Worm (Caenorhabditis elegans) whole organism, young adult: ENCODE results near the gene gei-3.

Source experiments
- F22D6.2 ChIP-seq: sonication (generic microtip); optimal IDR thresholded peaks from 2 replicates; lab custom pipeline; 2016; ENCODE audit warnings: mild to moderate bottlenecking, missing genetic modification characterization, missing compliant biosample characterization
- F23B12.7 ChIP-seq: sonication (generic microtip); optimal IDR thresholded peaks from 2 replicates; lab custom pipeline; 2017; ENCODE audit warnings: missing genetic modification characterization, mild to moderate bottlenecking, missing compliant biosample characterization, antibody characterized with exemption, moderate library complexity; ENCODE audit not compliant: insufficient read depth
- F33H1.4 ChIP-seq: fragments of 200-800 bp; sonication (Bioruptor generic); IDR thresholded peaks from 2 replicates; pipeline ENCODE4 v1.3.6; 2022; ENCODE audit warnings: missing genetic modification reagents, missing genetic modification characterization, missing compliant biosample characterization
- F37B4.10 ChIP-seq: fragments of 200-800 bp; sonication (Bioruptor generic); IDR thresholded peaks from 2 replicates; pipeline ENCODE4 v1.3.6; 2022; ENCODE audit warnings: missing genetic modification characterization, missing compliant biosample characterization
- F49E8.2 ChIP-seq: sonication (generic microtip); optimal IDR thresholded peaks from 3 replicates; lab custom pipeline; 2017; ENCODE audit warnings: missing genetic modification characterization, mild to moderate bottlenecking, missing compliant biosample characterization, antibody characterized with exemption, moderate library complexity; ENCODE audit not compliant: insufficient read depth
- K11D2.4 ChIP-seq: fragments of 200-800 bp; sonication (Bioruptor generic); IDR thresholded peaks from 2 replicates; pipeline ENCODE4 v1.3.6; 2022; ENCODE audit warnings: missing genetic modification reagents, missing genetic modification characterization, missing compliant biosample characterization
- Y53F4B.3 ChIP-seq: fragments of 200-800 bp; sonication (Bioruptor generic); IDR thresholded peaks from 2 replicates; pipeline ENCODE4 v1.3.6; 2022; ENCODE audit warnings: missing genetic modification reagents, missing genetic modification characterization, missing compliant biosample characterization
- Y53G8AR.9 ChIP-seq: fragments of 200-800 bp; sonication (Bioruptor generic); conservative IDR thresholded peaks from 2 replicates; pipeline ENCODE4 v1.3.6; 2022; ENCODE audit warnings: missing genetic modification reagents, missing genetic modification characterization, missing compliant biosample characterization
- ZK185.1 ChIP-seq: sonication (generic microtip); optimal IDR thresholded peaks from 2 replicates; lab custom pipeline; 2016; ENCODE audit warnings: mild to moderate bottlenecking, missing genetic modification characterization, missing compliant biosample characterization; ENCODE audit not compliant: poor library complexity, severe bottlenecking
- ama-1 ChIP-seq, 3 experiments: fragments of 150-350 bp in 1 of 3; sonication (generic microtip) in 2 of 3; optimal IDR thresholded peaks; 2 replicates each; lab custom pipeline; 2014 to 2018; ENCODE audit warnings: missing biosample characterization in 2 of 3, missing genetic modification characterization in 2 of 3, missing genetic modification reagents in 2 of 3
- aptf-3 ChIP-seq: fragments of 200-800 bp; sonication (Bioruptor generic); IDR thresholded peaks from 2 replicates; pipeline ENCODE4 v1.3.6; 2022; ENCODE audit warnings: missing genetic modification characterization, missing compliant biosample characterization
- ccch-3 ChIP-seq: fragments of 200-800 bp; sonication (Bioruptor generic); optimal IDR thresholded peaks from 2 replicates; lab custom pipeline; 2018; ENCODE audit warnings: mild to moderate bottlenecking, missing genetic modification characterization, missing compliant biosample characterization
- ceh-100 ChIP-seq: fragments of 200-800 bp; sonication (Bioruptor generic); IDR thresholded peaks from 2 replicates; pipeline ENCODE4 v1.3.6; 2022; ENCODE audit warnings: missing genetic modification reagents, missing genetic modification characterization, missing compliant biosample characterization
- ceh-58 ChIP-seq: fragments of 200-800 bp; sonication (Bioruptor generic); IDR thresholded peaks from 2 replicates; pipeline ENCODE4 v1.3.6; 2022; ENCODE audit warnings: missing genetic modification characterization, missing compliant biosample characterization
- ceh-91 ChIP-seq: fragments of 200-800 bp; sonication (Bioruptor generic); IDR thresholded peaks from 2 replicates; pipeline ENCODE4 v1.3.6; 2022; ENCODE audit warnings: missing genetic modification reagents, missing genetic modification characterization, missing compliant biosample characterization
- dpff-1 ChIP-seq: sonication (generic microtip); optimal IDR thresholded peaks from 2 replicates; lab custom pipeline; 2017; ENCODE audit warnings: mild to moderate bottlenecking, missing genetic modification characterization, missing compliant biosample characterization
- efl-1 ChIP-seq: fragments of 150-350 bp; optimal IDR thresholded peaks from 2 replicates; lab custom pipeline; 2014; ENCODE audit warnings: missing biosample characterization, missing genetic modification reagents, missing genetic modification characterization
- fkh-3 ChIP-seq: sonication (generic microtip); optimal IDR thresholded peaks from 2 replicates; lab custom pipeline; 2016; ENCODE audit warnings: mild to moderate bottlenecking, missing genetic modification characterization, missing compliant biosample characterization
- hsf-1 ChIP-seq: fragments of 200-800 bp; sonication (Bioruptor generic); IDR thresholded peaks from 2 replicates; pipeline ENCODE4 v1.3.6; 2022; ENCODE audit warnings: missing genetic modification reagents, missing genetic modification characterization, missing compliant biosample characterization
- lag-1 ChIP-seq: fragments of 200-800 bp; sonication (Bioruptor generic); IDR thresholded peaks from 2 replicates; pipeline ENCODE4 v1.3.6; 2022; ENCODE audit warnings: missing genetic modification reagents, missing genetic modification characterization, missing compliant biosample characterization
- let-526 ChIP-seq: fragments of 200-800 bp; sonication (Bioruptor generic); IDR thresholded peaks from 2 replicates; pipeline ENCODE4 v1.3.6; 2022; ENCODE audit warnings: missing genetic modification reagents, missing genetic modification characterization, missing compliant biosample characterization
- let-607 ChIP-seq, 2 experiments: fragments of 200-800 bp in 1 of 2; sonication (Bioruptor generic) in 1 of 2; sonication (generic microtip) in 1 of 2; optimal IDR thresholded peaks; 2 replicates each; lab custom pipeline; 2016 to 2018; ENCODE audit warnings: mild to moderate bottlenecking in 2 of 2, missing compliant biosample characterization in 2 of 2, missing genetic modification characterization in 2 of 2, moderate library complexity in 2 of 2, missing genotype in 1 of 2
- lin-54 ChIP-seq: fragments of 200-800 bp; sonication (Bioruptor generic); optimal IDR thresholded peaks from 2 replicates; lab custom pipeline; 2018; ENCODE audit warnings: mild to moderate bottlenecking, missing genetic modification characterization, missing compliant biosample characterization
- lir-1 ChIP-seq: fragments of 200-800 bp; sonication (Bioruptor generic); conservative IDR thresholded peaks from 2 replicates; pipeline ENCODE4 v1.3.6; 2022; ENCODE audit warnings: missing genetic modification reagents, missing genetic modification characterization, missing compliant biosample characterization
- madf-8 ChIP-seq: fragments of 200-800 bp; sonication (Bioruptor generic); conservative IDR thresholded peaks from 2 replicates; pipeline ENCODE4 v1.3.6; 2022; ENCODE audit warnings: missing genetic modification reagents, missing genetic modification characterization, missing compliant biosample characterization
- mel-28 ChIP-seq: sonication (generic microtip); optimal IDR thresholded peaks from 2 replicates; lab custom pipeline; 2016; ENCODE audit warnings: borderline replicate concordance, mild to moderate bottlenecking, missing genetic modification characterization, missing compliant biosample characterization
- mes-4 ChIP-seq: sonication (generic microtip); optimal IDR thresholded peaks from 2 replicates; lab custom pipeline; 2016; ENCODE audit warnings: missing genotype, missing genetic modification characterization, missing compliant biosample characterization
- nfya-2 ChIP-seq: fragments of 200-800 bp; sonication (Bioruptor generic); IDR thresholded peaks from 2 replicates; pipeline ENCODE4 v1.3.6; 2022; ENCODE audit warnings: missing genetic modification reagents, missing genetic modification characterization, missing compliant biosample characterization
- nfyb-1 ChIP-seq: fragments of 200-800 bp; sonication (Bioruptor generic); IDR thresholded peaks from 2 replicates; pipeline ENCODE4 v1.3.6; 2022; ENCODE audit warnings: missing genetic modification reagents, missing genetic modification characterization, missing compliant biosample characterization
- nhr-80 ChIP-seq: sonication (generic microtip); optimal IDR thresholded peaks from 2 replicates; lab custom pipeline; 2016; ENCODE audit warnings: missing genetic modification characterization, missing compliant biosample characterization
- pha-4 ChIP-seq: fragments of 150-350 bp; sonication (generic microtip); optimal IDR thresholded peaks from 2 replicates; lab custom pipeline; 2014; ENCODE audit warnings: missing biosample characterization, missing genetic modification reagents, missing genetic modification characterization
- rcor-1 ChIP-seq: fragments of 200-800 bp; sonication (Bioruptor generic); IDR thresholded peaks from 2 replicates; pipeline ENCODE4 v1.3.6; 2022; ENCODE audit warnings: missing genetic modification reagents, missing genetic modification characterization, missing compliant biosample characterization
- sea-2 ChIP-seq: fragments of 200-800 bp; sonication (Bioruptor generic); IDR thresholded peaks from 2 replicates; pipeline ENCODE4 v1.3.6; 2022; ENCODE audit warnings: missing genetic modification characterization, missing compliant biosample characterization
- somi-1 ChIP-seq: fragments of 200-800 bp; sonication (Bioruptor generic); optimal IDR thresholded peaks from 2 replicates; lab custom pipeline; 2018; ENCODE audit warnings: mild to moderate bottlenecking, missing genetic modification characterization, missing compliant biosample characterization
- zim-3 ChIP-seq: sonication (generic microtip); optimal IDR thresholded peaks from 2 replicates; lab custom pipeline; 2017; ENCODE audit warnings: mild to moderate bottlenecking, missing genetic modification characterization, moderate library complexity, missing compliant biosample characterization
- ztf-25 ChIP-seq: fragments of 200-800 bp; sonication (Bioruptor generic); IDR thresholded peaks from 2 replicates; pipeline ENCODE4 v1.3.6; 2022; ENCODE audit warnings: missing genetic modification reagents, missing genetic modification characterization, missing compliant biosample characterization
- ztf-6 ChIP-seq: fragments of 200-800 bp; sonication (Bioruptor generic); IDR thresholded peaks from 2 replicates; pipeline ENCODE4 v1.3.6; 2022; ENCODE audit warnings: missing genetic modification reagents, missing genetic modification characterization, missing compliant biosample characterization

gei-3 gene

ce11 chrX:12829055-12829454, 15.6 kb upstream of the gei-3 start:
- TF ChIP-seq F33H1.4 (GFP tag; lab: Robert Waterston, UW) (no peak), lag-1 (GFP tag; lab: Robert Waterston, UW) (0 out of 2 replicates have a peak, but pooled peaks have one; percentile 15)

- TF ChIP-seq F37B4.10 (no peak), aptf-3 (no peak), zim-3 (tag; lab: Kevin White, UChicago) (no peak), ztf-25 (no peak), pha-4 (no peak), F23B12.7 (tag; lab: Kevin White, UChicago) (no peak), sea-2 (no peak), fkh-3 (tag; lab: Kevin White, UChicago) (no peak), ceh-100 (GFP tag; lab: Robert Waterston, UW) (no peak), F22D6.2 (tag; lab: Kevin White, UChicago) (no peak), let-526 (GFP tag; lab: Robert Waterston, UW) (no peak), rcor-1 (GFP tag; lab: Robert Waterston, UW) (no peak), lir-1 (GFP tag; lab: Robert Waterston, UW) (no peak), Y53G8AR.9 (GFP tag; lab: Robert Waterston, UW) (no peak), let-607 (tag; optimal IDR thresholded peaks at IDR 0.05; lab: Kevin White, UChicago) (no peak), ceh-58 (no peak), ZK185.1 (no peak), Y53F4B.3 (GFP tag; lab: Robert Waterston, UW) (no peak), lin-54 (GFP tag; lab: Kevin White, UChicago) (no peak)
- TF ChIP-seq, all 124 proteins: peak for 0
These were observed 14.4 kb upstream of the gei-3 start for ce11 chrX:12827741-12828408.

DNA sequence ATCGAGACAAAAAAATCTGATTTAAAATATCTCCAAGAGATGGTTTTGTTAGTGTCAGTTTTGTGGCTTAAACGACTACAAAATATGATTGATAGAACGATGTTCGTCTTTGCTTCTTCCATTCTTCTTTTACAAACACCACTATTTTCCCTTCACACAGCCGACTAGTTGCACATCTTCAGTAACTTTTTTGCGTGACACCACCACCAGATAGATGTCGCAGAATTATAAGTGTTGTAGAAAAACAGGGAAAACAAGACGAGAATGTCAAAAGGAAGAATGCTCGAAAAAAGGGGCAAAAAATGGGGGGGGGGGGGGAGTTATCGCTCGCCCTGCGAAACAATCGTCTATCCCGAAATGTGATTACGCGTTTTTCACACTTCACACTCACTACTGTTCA, 13.3 kb upstream of the gei-3 start:
- TF ChIP-seq mes-4: no peak
- TF ChIP-seq mel-28 (tag; lab: Kevin White, UChicago): no peak
- TF ChIP-seq F49E8.2 (tag; lab: Kevin White, UChicago): no peak
- TF ChIP-seq ccch-3 (GFP tag; lab: Kevin White, UChicago): no peak
- no peak for TF ChIP-seq somi-1 (GFP tag; lab: Kevin White, UChicago)

ce11 chrX:12825174-12825573, 11.7 kb upstream of the gei-3 start:
- TF ChIP-seq madf-8 (no peak), nfyb-1 (GFP tag; lab: Robert Waterston, UW) (no peak), nfya-2 (GFP tag; lab: Robert Waterston, UW) (no peak), ama-1 (optimal IDR thresholded peaks at IDR 0.05; lab: Kevin White, UChicago) (no peak), ama-1 (GFP tag; optimal IDR thresholded peaks at IDR 0.05; lab: Kevin White, UChicago) (no peak), ceh-91 (GFP tag; lab: Robert Waterston, UW) (no peak), ztf-6 (GFP tag; lab: Robert Waterston, UW) (no peak), lag-1 (GFP tag; lab: Robert Waterston, UW) (no peak), lir-1 (GFP tag; lab: Robert Waterston, UW) (no peak), dpff-1 (tag; lab: Kevin White, UChicago) (no peak), nhr-80 (tag; lab: Kevin White, UChicago) (no peak), hsf-1 (GFP tag; lab: Robert Waterston, UW) (no peak), efl-1 (GFP tag; lab: Kevin White, UChicago) (no peak), K11D2.4 (GFP tag; lab: Robert Waterston, UW) (no peak), ceh-100 (GFP tag; lab: Robert Waterston, UW) (no peak)
